Fruit fly (Drosophila melanogaster): ENCODE measurements around the gene X11L.
A peak's percentile ranks its signal among the peaks of the same experiment; 100 is the strongest.

Gene X11L

DNA sequence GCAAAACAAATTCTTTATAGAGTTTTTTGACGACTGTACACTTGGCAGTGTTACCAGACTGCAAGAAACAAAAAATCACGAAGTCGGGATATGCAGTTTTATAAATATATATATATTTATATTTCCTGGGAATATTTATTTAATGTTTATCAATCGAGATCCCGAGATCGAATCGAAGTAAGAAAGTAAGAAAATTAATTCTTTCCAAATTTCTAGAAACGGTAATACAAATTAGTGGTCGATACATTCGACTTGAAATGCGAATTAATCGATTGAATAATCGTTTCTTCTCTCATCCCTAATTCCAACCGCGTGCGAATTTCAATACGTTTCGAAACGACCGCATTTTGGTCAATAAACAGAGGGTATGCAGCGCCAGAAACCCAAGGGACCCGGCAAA lies 36.6 kb downstream of the X11L start, which contains the start of the genes CG8289 and CG5800:
TSS of gene CG8289 (minus strand) at position 44 of the 400 bp plus-strand sequence.
TSS of gene CG5800 (plus strand) at position 281 of the 400 bp plus-strand sequence.
- no peak for TF ChIP-seq dmrt99B (tag; optimal IDR thresholded peaks at IDR 0.05)
- no peak for TF ChIP-seq CG18599 (GFP tag; optimal IDR thresholded peaks at IDR 0.05)
- TF ChIP-seq stwl (tag; optimal IDR thresholded peaks at IDR 0.05) = peak; percentile 38
- TF ChIP-seq Hr51 (GFP tag; optimal IDR thresholded peaks at IDR 0.05) = no peak
- TF ChIP-seq ap (GFP tag; IDR thresholded peaks at IDR 0.05) = no peak
- TF ChIP-seq CG10654 (GFP tag; optimal IDR thresholded peaks at IDR 0.05) = no peak
- TF ChIP-seq mam (GFP tag; optimal IDR thresholded peaks at IDR 0.05) = no peak
- TF ChIP-seq cato (GFP tag; optimal IDR thresholded peaks at IDR 0.05; ENCODE audit: borderline replicate concordance) = no peak
- TF ChIP-seq Dref (GFP tag; IDR thresholded peaks at IDR 0.05) = peak; percentile 67
- TF ChIP-seq Hr78 (GFP tag; optimal IDR thresholded peaks at IDR 0.05) = no peak
- peak; percentile 79 for TF ChIP-seq Sry-δ (GFP tag; optimal IDR thresholded peaks at IDR 0.05)
- no peak for TF ChIP-seq lmd (GFP tag; IDR thresholded peaks at IDR 0.05)
- TF ChIP-seq Aef1 (GFP tag; IDR thresholded peaks at IDR 0.05) = no peak
- no peak for TF ChIP-seq H2.0 (GFP tag; IDR thresholded peaks at IDR 0.05)
- no peak for TF ChIP-seq CG18764 (GFP tag; optimal IDR thresholded peaks at IDR 0.05)
- no peak for TF ChIP-seq dimm (GFP tag; IDR thresholded peaks at IDR 0.05)
- TF ChIP-seq Sox102F (GFP tag; optimal IDR thresholded peaks at IDR 0.05) = no peak
- no peak for TF ChIP-seq TFAM (GFP tag; optimal IDR thresholded peaks at IDR 0.05)
- TF ChIP-seq CG17361 (GFP tag; IDR thresholded peaks at IDR 0.05) = no peak
- TF ChIP-seq CG6175 (GFP tag; IDR thresholded peaks at IDR 0.05) = no peak
- no peak for TF ChIP-seq CG6813 (GFP tag; optimal IDR thresholded peaks at IDR 0.05)
- no peak for TF ChIP-seq Stat92E (GFP tag; optimal IDR thresholded peaks at IDR 0.05)
- TF ChIP-seq CG1024 (GFP tag; IDR thresholded peaks at IDR 0.05) = no peak
- TF ChIP-seq NK7.1 (GFP tag; optimal IDR thresholded peaks at IDR 0.05) = no peak
- TF ChIP-seq cas (GFP tag; IDR thresholded peaks at IDR 0.05) = no peak
- TF ChIP-seq Scr (GFP tag; IDR thresholded peaks at IDR 0.05; ENCODE audit: partially characterized antibody) = peak; percentile 69
- no peak for TF ChIP-seq Neu2 (GFP tag; optimal IDR thresholded peaks at IDR 0.05; ENCODE audit: borderline replicate concordance)
- TF ChIP-seq p53 (GFP tag; optimal IDR thresholded peaks at IDR 0.05) = no peak
- TF ChIP-seq CG30020 (tag; optimal IDR thresholded peaks at IDR 0.05) = peak; percentile 39
- no peak for TF ChIP-seq abd-A (tag; optimal IDR thresholded peaks at IDR 0.05)
- TF ChIP-seq CG11398 (GFP tag; optimal IDR thresholded peaks at IDR 0.05) = no peak
- no peak for TF ChIP-seq sr (GFP tag; IDR thresholded peaks at IDR 0.05)
- TF ChIP-seq Atf3 (GFP tag; optimal IDR thresholded peaks at IDR 0.05) = no peak
- TF ChIP-seq CG1603 (tag; optimal IDR thresholded peaks at IDR 0.05) = no peak
- no peak for TF ChIP-seq CG4854 (GFP tag; optimal IDR thresholded peaks at IDR 0.05)
- no peak for TF ChIP-seq CG2875 (GFP tag; optimal IDR thresholded peaks at IDR 0.05)
- TF ChIP-seq CG18011 (GFP tag; optimal IDR thresholded peaks at IDR 0.05) = no peak
- TF ChIP-seq CG11093 (GFP tag; IDR thresholded peaks at IDR 0.05) = no peak
- no peak for TF ChIP-seq ase (GFP tag; IDR thresholded peaks at IDR 0.05)
- no peak for TF ChIP-seq ssp (GFP tag; IDR thresholded peaks at IDR 0.05)
- TF ChIP-seq mld (GFP tag; IDR thresholded peaks at IDR 0.05; ENCODE audit: partially characterized antibody) = peak; percentile 23; the same call in 1 of the 3 replicates
- peak; percentile 42 for TF ChIP-seq CG18262 (tag; optimal IDR thresholded peaks at IDR 0.05)
- no peak for TF ChIP-seq CG9215 (GFP tag; IDR thresholded peaks at IDR 0.05)
- TF ChIP-seq chif (GFP tag; optimal IDR thresholded peaks at IDR 0.05) = no peak
- no peak for TF ChIP-seq CG7928 (GFP tag; optimal IDR thresholded peaks at IDR 0.05)
- TF ChIP-seq CG9817 (tag; optimal IDR thresholded peaks at IDR 0.05) = no peak
- no peak for TF ChIP-seq CG31224 (GFP tag; IDR thresholded peaks at IDR 0.05)
- no peak for TF ChIP-seq CG7745 (tag; optimal IDR thresholded peaks at IDR 0.05)
- no peak for TF ChIP-seq Eip74EF (GFP tag; optimal IDR thresholded peaks at IDR 0.05)
- TF ChIP-seq Tbp (GFP tag; optimal IDR thresholded peaks at IDR 0.05) = no peak
- 0 out of 2 replicates have a peak, but pooled peaks have one; percentile 9 for TF ChIP-seq CG9932 (GFP tag; IDR thresholded peaks at IDR 0.05)

Data from whole organism, embryonic.